Fruit fly (Drosophila melanogaster) whole organism, embryonic: ENCODE data around the gene RpS7.

Experiments used
- Ada2b ChIP-seq: fragments of 200-800 bp; sonication (Bioruptor generic); IDR thresholded peaks from 2 replicates; pipeline ENCODE4 v1.3.6; 2022; ENCODE audit warnings: missing biosample characterization, missing genetic modification characterization
- Adf1 ChIP-seq: fragments of 200-800 bp; sonication (Bioruptor generic); IDR thresholded peaks from 2 replicates; pipeline ENCODE4 v1.3.6; 2022; ENCODE audit warnings: missing biosample characterization, missing genetic modification characterization
- CG11085 ChIP-seq: fragments of 200-800 bp; sonication (Bioruptor generic); IDR thresholded peaks from 2 replicates; pipeline ENCODE4 v1.3.6; 2022; ENCODE audit warnings: missing biosample characterization, missing genetic modification characterization
- CG11504 ChIP-seq: fragments of 200-800 bp; sonication (Bioruptor generic); optimal IDR thresholded peaks from 3 replicates; lab custom pipeline; 2019; ENCODE audit warnings: missing biosample characterization, mild to moderate bottlenecking, missing genetic modification characterization, moderate library complexity
- CG13424 ChIP-seq: fragments of 200-800 bp; sonication (Bioruptor generic); optimal IDR thresholded peaks from 2 replicates; lab custom pipeline; 2019; ENCODE audit warnings: missing biosample characterization, mild to moderate bottlenecking, missing genetic modification characterization, moderate library complexity
- CG1529 ChIP-seq: fragments of 200-800 bp; sonication (Bioruptor generic); optimal IDR thresholded peaks from 3 replicates; lab custom pipeline; 2018; ENCODE audit warnings: missing biosample characterization, missing genetic modification characterization
- CG17802 ChIP-seq: fragments of 200-800 bp; sonication (Bioruptor generic); optimal IDR thresholded peaks from 2 replicates; lab custom pipeline; 2018; ENCODE audit warnings: missing biosample characterization, mild to moderate bottlenecking, missing genetic modification characterization, moderate library complexity
- CG18262 ChIP-seq: fragments of 200-800 bp; optimal IDR thresholded peaks from 3 replicates; lab custom pipeline; 2019; ENCODE audit warnings: missing biosample characterization, mild to moderate bottlenecking, missing genetic modification characterization, moderate library complexity
- CG3838 ChIP-seq: fragments of 200-800 bp; sonication (Bioruptor generic); optimal IDR thresholded peaks from 3 replicates; lab custom pipeline; 2016; ENCODE audit warnings: missing biosample characterization, missing genetic modification characterization
- CG3995 ChIP-seq: fragments of 200-800 bp; sonication (Bioruptor generic); optimal IDR thresholded peaks from 3 replicates; lab custom pipeline; 2016; ENCODE audit warnings: missing biosample characterization, missing genetic modification characterization
- CG4360 ChIP-seq: fragments of 200-800 bp; sonication (Bioruptor generic); IDR thresholded peaks from 2 replicates; pipeline ENCODE4 v1.3.6; 2022; ENCODE audit warnings: missing biosample characterization, missing genetic modification characterization
- CG4404 ChIP-seq: fragments of 200-800 bp; sonication (Bioruptor generic); IDR thresholded peaks from 2 replicates; pipeline ENCODE4 v1.3.6; 2022; ENCODE audit warnings: missing biosample characterization, missing genetic modification characterization
- CG6683 ChIP-seq: fragments of 200-800 bp; sonication (Bioruptor generic); optimal IDR thresholded peaks from 2 replicates; lab custom pipeline; 2017; ENCODE audit warnings: missing biosample characterization, mild to moderate bottlenecking, missing genetic modification characterization, missing genetic modification reagents
- CG7556 ChIP-seq: fragments of 200-800 bp; sonication (Bioruptor generic); optimal IDR thresholded peaks from 2 replicates; lab custom pipeline; 2017; ENCODE audit warnings: missing biosample characterization, mild to moderate bottlenecking, missing genetic modification characterization
- CG8944 ChIP-seq: fragments of 200-800 bp; sonication (Bioruptor generic); optimal IDR thresholded peaks from 3 replicates; lab custom pipeline; 2016; ENCODE audit warnings: missing biosample characterization, missing genetic modification characterization
- CG9876 ChIP-seq: fragments of 200-800 bp; sonication (Bioruptor generic); optimal IDR thresholded peaks from 2 replicates; lab custom pipeline; 2016; ENCODE audit warnings: missing biosample characterization, missing genetic modification characterization
- D19A ChIP-seq: fragments of 200-800 bp; optimal IDR thresholded peaks from 3 replicates; lab custom pipeline; 2019; ENCODE audit warnings: missing biosample characterization, mild to moderate bottlenecking, missing genetic modification characterization, moderate library complexity
- Dbx ChIP-seq: fragments of 200-800 bp; sonication (Bioruptor generic); IDR thresholded peaks from 3 replicates; pipeline ENCODE4 v1.3.6; 2022; ENCODE audit warnings: missing biosample characterization, missing genetic modification characterization
- Fer3 ChIP-seq: fragments of 200-800 bp; sonication (Bioruptor generic); optimal IDR thresholded peaks from 2 replicates; lab custom pipeline; 2018; ENCODE audit warnings: missing biosample characterization, mild to moderate bottlenecking, missing genetic modification characterization, moderate library complexity
- Mad ChIP-seq: fragments of 200-800 bp; sonication (Bioruptor generic); optimal IDR thresholded peaks from 2 replicates; lab custom pipeline; 2016; ENCODE audit warnings: missing biosample characterization, missing genetic modification characterization
- Rfx ChIP-seq: fragments of 200-800 bp; sonication (Bioruptor generic); IDR thresholded peaks from 2 replicates; pipeline ENCODE4 v1.3.6; 2022; ENCODE audit warnings: missing biosample characterization, missing genetic modification characterization
- TFAM ChIP-seq: fragments of 200-800 bp; sonication (Bioruptor generic); optimal IDR thresholded peaks from 2 replicates; lab custom pipeline; 2017; ENCODE audit warnings: missing biosample characterization, missing genetic modification characterization, inconsistent platforms
- Xbp1 ChIP-seq: fragments of 200-800 bp; sonication (Bioruptor generic); optimal IDR thresholded peaks from 3 replicates; lab custom pipeline; 2016; ENCODE audit warnings: missing biosample characterization, mild to moderate bottlenecking, missing genetic modification characterization
- ci ChIP-seq: fragments of 200-800 bp; sonication (Bioruptor generic); IDR thresholded peaks from 3 replicates; pipeline ENCODE4 v1.3.6; 2022; ENCODE audit warnings: missing biosample characterization, missing genetic modification characterization
- exex ChIP-seq: fragments of 200-800 bp; sonication (Bioruptor generic); optimal IDR thresholded peaks from 4 replicates; lab custom pipeline; 2018; ENCODE audit warnings: missing biosample characterization, mild to moderate bottlenecking, missing genetic modification characterization, moderate library complexity
- grn ChIP-seq: fragments of 200-800 bp; sonication (Bioruptor generic); optimal IDR thresholded peaks from 3 replicates; lab custom pipeline; 2017; ENCODE audit warnings: missing biosample characterization, missing genetic modification characterization
- hb ChIP-seq: fragments of 200-800 bp; sonication (Bioruptor generic); IDR thresholded peaks from 3 replicates; pipeline ENCODE4 v1.3.6; 2022; ENCODE audit warnings: missing biosample characterization, missing genetic modification characterization; ENCODE audit not compliant: partially characterized antibody
- lab ChIP-seq: fragments of 200-800 bp; sonication (Bioruptor generic); optimal IDR thresholded peaks from 3 replicates; lab custom pipeline; 2017; ENCODE audit warnings: missing biosample characterization, missing genetic modification characterization, mild to moderate bottlenecking, moderate library complexity, missing genetic modification reagents
- phol ChIP-seq: fragments of 200-800 bp; sonication (Bioruptor generic); optimal IDR thresholded peaks from 3 replicates; lab custom pipeline; 2018; ENCODE audit warnings: missing biosample characterization, mild to moderate bottlenecking, missing genetic modification characterization, moderate library complexity
- rib ChIP-seq: fragments of 200-800 bp; sonication (Bioruptor generic); IDR thresholded peaks from 2 replicates; pipeline ENCODE4 v1.3.6; 2022; ENCODE audit warnings: missing biosample characterization, missing genetic modification characterization
- sd ChIP-seq: fragments of 200-800 bp; sonication (Bioruptor generic); optimal IDR thresholded peaks from 3 replicates; lab custom pipeline; 2018; ENCODE audit warnings: missing biosample characterization, mild to moderate bottlenecking, missing genetic modification characterization, moderate library complexity
- slou ChIP-seq: fragments of 200-800 bp; sonication (Bioruptor generic); optimal IDR thresholded peaks from 3 replicates; lab custom pipeline; 2016; ENCODE audit warnings: missing biosample characterization, missing genetic modification characterization
- sqz ChIP-seq: fragments of 200-800 bp; sonication (Bioruptor generic); optimal IDR thresholded peaks from 3 replicates; lab custom pipeline; 2018; ENCODE audit warnings: missing biosample characterization, mild to moderate bottlenecking, missing genetic modification characterization
- sug ChIP-seq: fragments of 200-800 bp; optimal IDR thresholded peaks from 2 replicates; lab custom pipeline; 2019; ENCODE audit warnings: missing biosample characterization, mild to moderate bottlenecking, missing genetic modification characterization, moderate library complexity

RpS7 gene

DNA sequence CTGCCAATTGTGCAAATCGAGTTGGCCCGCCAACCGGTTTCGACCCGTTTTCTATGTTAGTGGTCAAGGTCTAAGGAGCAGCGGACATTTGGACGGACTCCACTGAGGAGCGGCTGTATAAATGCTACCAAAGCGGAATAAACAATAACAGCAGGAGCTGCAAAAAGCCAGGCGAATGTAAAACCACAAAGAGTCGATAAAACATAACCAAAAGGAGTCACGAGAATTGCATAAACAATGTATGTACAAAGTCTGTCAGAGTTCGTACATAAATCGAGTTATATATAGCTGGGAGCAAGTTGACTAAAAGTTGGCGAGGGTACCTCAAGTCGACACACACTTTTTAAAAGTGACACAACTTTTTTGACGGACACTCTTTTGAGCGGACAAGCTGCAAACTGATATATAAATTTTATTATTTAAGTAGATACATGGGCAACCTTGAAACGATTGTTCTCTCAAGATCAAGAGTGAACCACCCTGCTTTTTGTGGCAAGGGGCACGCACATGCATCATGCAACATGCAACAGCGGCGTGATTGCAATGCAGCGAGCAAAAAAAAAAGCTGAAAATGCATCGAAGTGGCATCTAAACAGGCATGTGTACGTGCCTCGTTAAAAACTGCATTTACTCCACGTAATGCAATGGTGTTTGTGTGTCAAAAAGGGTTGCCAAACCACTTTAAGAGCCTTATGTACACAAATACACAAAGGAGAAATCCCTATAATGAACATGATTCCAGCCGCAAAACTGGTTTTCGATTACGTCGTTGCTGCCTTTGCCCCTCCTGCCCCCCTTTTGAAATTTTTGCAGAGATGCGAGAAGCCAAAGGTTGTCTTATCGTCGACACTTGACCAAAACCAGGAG is 46.7 kb upstream of the RpS7 start (continued):
- TF ChIP-seq CG4404 (0 out of 2 replicates have a peak, but pooled peaks have one; percentile 19), ci (GFP tag; lab: Robert Waterston, UW) (peak; percentile 74; the same call in 1 of the 3 replicates), phol (tag; lab: Kevin White, UChicago) (peak; percentile 5), slou (no peak), CG3995 (GFP tag; lab: Kevin White, UChicago) (no peak), CG18262 (tag; lab: Kevin White, UChicago) (peak; percentile 55), hb (GFP tag; lab: Robert Waterston, UW) (0 out of 3 replicates have a peak, but pooled peaks have one; percentile 33)

DNA sequence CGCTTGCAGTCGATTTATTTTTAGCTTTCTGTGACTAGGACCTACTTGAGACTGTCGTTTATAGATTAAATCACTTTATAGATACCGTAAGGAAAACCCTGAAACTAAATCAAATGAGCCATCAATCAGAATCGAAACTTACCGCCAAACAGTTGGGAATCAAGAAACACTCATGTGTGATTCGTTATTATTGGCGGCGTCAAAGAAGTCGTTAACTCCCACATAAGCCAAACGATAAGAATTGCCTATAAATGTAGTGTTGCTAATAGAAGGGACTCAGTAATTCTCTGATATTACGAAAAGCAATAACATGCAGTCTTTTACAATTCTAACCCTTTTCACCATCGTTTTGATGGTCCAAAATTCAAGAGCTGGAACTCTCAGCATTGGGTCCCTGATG is 44.1 kb upstream of the RpS7 start, which contains the start of gene CG18404:
Gene CG18404, plus strand, starts transcription at position 301 of the 400 bp plus-strand sequence.
- TF ChIP-seq D19A (no peak), Xbp1 (GFP tag; lab: Kevin White, UChicago) (no peak), CG8944 (no peak), TFAM (GFP tag; lab: Kevin White, UChicago) (no peak), CG13424 (tag; lab: Kevin White, UChicago) (no peak), CG6683 (no peak)
- TF ChIP-seq, all 482 proteins: peak for 0

DNA sequence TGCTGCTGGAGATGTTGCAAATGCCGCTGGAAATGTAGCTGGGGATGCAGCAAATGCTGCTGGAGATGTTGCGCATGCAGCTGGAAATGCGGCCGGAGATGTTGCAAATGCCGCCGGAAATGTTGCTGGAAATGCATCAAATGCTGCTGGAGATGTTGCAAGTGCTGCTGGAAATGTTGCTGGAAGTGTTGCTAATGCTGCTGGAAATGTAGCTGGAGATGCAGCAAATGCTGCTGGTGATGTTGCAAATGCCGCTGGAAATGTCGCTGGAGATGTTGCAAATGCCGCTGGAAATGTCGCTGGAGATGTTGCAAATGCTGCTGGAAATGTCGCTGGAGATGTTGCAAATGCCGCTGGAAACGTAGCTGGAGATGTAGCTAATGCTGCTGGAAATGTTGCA is 43.5 kb upstream of the RpS7 start:
- TF ChIP-seq CG11504 (tag; lab: Kevin White, UChicago): peak; percentile 94
- no peak for TF ChIP-seq Dbx (GFP tag; lab: Robert Waterston, UW)
- TF ChIP-seq CG1529 (GFP tag; lab: Kevin White, UChicago): peak; percentile 75
- no peak for TF ChIP-seq CG3838 (GFP tag; lab: Kevin White, UChicago)
- TF ChIP-seq, all 482 proteins: peak for 2

DNA sequence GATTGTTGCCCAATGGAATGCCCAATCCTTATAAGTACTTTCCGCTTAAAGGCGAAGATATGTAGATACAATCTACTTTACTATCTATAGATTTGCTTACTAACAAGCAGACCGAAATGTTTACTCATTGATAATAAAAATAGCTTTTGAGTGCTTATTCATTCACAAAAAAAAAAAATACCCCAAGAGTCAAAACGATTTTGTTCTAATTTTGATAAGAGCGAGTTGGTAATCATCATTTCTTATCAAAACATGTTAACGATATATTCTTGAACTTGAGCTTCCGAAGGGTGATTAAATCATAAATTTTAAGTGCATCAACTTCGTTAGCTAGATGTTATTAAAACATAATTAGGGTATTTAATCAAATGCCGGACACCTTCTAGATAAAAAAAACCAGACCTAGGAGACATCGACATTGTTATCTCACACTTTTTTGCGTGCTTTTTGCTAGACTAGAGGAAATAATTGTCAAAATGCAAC is 41.7 kb upstream of the RpS7 start, which contains the start of gene CG9682:
Gene CG9682, plus strand, starts transcription at position 433 of the 483 bp plus-strand sequence.
- TF ChIP-seq CG17802 (tag; lab: Kevin White, UChicago): no peak
- TF ChIP-seq sqz: no peak
- no peak for TF ChIP-seq CG4360 (GFP tag; lab: Robert Waterston, UW)
- TF ChIP-seq Mad: no peak
- no peak for TF ChIP-seq Fer3
- no peak for TF ChIP-seq CG11085 (GFP tag; lab: Robert Waterston, UW)
- peak; percentile 53 for TF ChIP-seq sug (tag; lab: Kevin White, UChicago)
- peak; percentile 2 for TF ChIP-seq sd
- TF ChIP-seq rib: no peak
- TF ChIP-seq Ada2b (GFP tag; lab: Robert Waterston, UW): no peak
- TF ChIP-seq CG7556 (GFP tag; lab: Kevin White, UChicago): no peak
- peak; percentile 47 for TF ChIP-seq grn (GFP tag; lab: Kevin White, UChicago)
- peak; percentile 46 for TF ChIP-seq lab
- peak; percentile 57 for TF ChIP-seq exex (tag; lab: Kevin White, UChicago)
- TF ChIP-seq CG9876 (GFP tag; lab: Kevin White, UChicago): no peak
- TF ChIP-seq Adf1: no peak
- no peak for TF ChIP-seq Rfx (GFP tag; lab: Robert Waterston, UW)
